Worm (Caenorhabditis elegans): Measurements from ENCODE around the gene gpa-3.
A peak's percentile ranks its signal among the peaks of the same experiment; 100 is the strongest.

gpa-3 gene

DNA sequence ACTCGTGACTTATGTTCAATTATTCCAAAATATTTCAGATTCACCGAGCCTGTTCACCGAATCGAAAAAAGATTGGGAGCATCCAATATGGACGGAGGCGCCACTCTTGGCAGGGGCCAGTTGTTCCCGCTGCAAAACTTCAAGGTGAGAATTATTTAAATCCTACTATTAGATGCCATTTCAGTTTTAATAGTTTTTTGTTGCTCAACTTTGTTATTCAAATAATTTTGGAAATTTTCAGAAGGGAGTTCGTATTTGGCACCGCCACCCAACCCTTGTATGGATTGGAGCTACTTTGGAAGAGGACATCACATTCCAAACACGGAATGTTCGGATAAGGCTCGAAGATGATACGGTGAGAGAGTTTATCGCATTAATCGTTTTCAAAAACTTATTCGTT is 26.6 kb upstream of the gpa-3 start, which contains the start of gene hum-2:
TSS of gene hum-2 (plus strand) at position 33 of the 400 bp plus-strand sequence.
- TF ChIP-seq nhr-23 (tag; optimal IDR thresholded peaks at IDR 0.05) (no peak), nhr-12 (tag; optimal IDR thresholded peaks at IDR 0.05) (no peak), sma-3 (GFP tag; optimal IDR thresholded peaks at IDR 0.05) (no peak), dmd-4 (tag; optimal IDR thresholded peaks at IDR 0.05) (no peak), lsy-2 (tag; optimal IDR thresholded peaks at IDR 0.05) (no peak), Y55F3AM.14 (GFP tag; optimal IDR thresholded peaks at IDR 0.05) (no peak), nhr-10 (tag; optimal IDR thresholded peaks at IDR 0.05) (no peak), nhr-25 (tag; optimal IDR thresholded peaks at IDR 0.05) (no peak), unc-39 (tag; optimal IDR thresholded peaks at IDR 0.05) (no peak), unc-62 (GFP tag; optimal IDR thresholded peaks at IDR 0.05) (no peak)

DNA sequence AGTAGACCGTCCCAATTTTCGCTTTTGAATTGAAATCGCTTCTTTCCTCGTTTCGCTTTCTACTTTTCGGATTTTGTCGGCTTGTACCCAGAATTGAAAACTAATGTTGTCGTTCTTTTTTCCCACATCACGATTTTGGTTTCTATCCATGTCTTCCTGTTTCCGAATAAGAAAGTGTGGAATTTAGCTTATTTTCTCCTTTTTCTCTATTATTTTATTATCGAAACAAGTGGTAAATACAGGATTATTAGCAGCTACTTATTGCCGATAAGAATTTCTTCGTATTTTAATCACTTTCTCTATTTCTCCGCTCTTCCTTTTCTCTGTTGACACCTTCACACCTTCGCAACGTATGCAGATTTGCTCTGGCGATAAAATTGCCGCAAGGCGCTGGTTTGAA is 25.4 kb upstream of the gpa-3 start:
- no peak for TF ChIP-seq ztf-1 (GFP tag; conservative IDR thresholded peaks at IDR 0.05)
- TF ChIP-seq sma-9 (GFP tag; optimal IDR thresholded peaks at IDR 0.05) = no peak
- no peak for TF ChIP-seq sma-9 (tag; optimal IDR thresholded peaks at IDR 0.05)
- TF ChIP-seq lin-39 (tag; optimal IDR thresholded peaks at IDR 0.05) = no peak
- TF ChIP-seq nhr-129 (tag; optimal IDR thresholded peaks at IDR 0.05) = no peak
- no peak for TF ChIP-seq F13H6.1 (tag; optimal IDR thresholded peaks at IDR 0.05)
- TF ChIP-seq aly-2 (tag; optimal IDR thresholded peaks at IDR 0.05) = no peak

DNA sequence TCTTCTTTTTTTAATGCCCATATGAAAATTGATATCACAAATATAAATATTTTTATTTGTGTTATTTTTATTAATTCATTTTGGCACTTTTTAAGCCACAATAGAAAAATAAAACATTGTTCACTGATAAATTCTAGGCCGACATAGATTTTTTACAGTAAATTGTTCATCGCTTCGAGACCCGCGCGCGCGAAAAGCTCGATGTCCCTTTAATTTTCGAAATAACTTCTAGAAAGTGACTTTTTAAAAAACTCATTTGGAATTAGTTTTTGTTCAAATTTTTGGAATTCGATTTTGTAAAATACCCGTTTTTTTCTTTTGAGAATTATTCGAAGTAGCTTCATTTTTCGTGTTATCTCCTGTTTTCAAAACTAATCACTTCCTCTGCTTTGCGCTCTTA is 24.8 kb upstream of the gpa-3 start:
- no peak for TF ChIP-seq ztf-11 (tag; optimal IDR thresholded peaks at IDR 0.05)
- no peak for TF ChIP-seq nhr-77 (tag; optimal IDR thresholded peaks at IDR 0.05)
- no peak for TF ChIP-seq lsy-2 (tag; optimal IDR thresholded peaks at IDR 0.05)
- TF ChIP-seq unc-62 (GFP tag; optimal IDR thresholded peaks at IDR 0.05) = no peak
- no peak for TF ChIP-seq zag-1 (tag; optimal IDR thresholded peaks at IDR 0.05)
- no peak for TF ChIP-seq lin-11 (tag; optimal IDR thresholded peaks at IDR 0.05)
- TF ChIP-seq aly-2 (tag; optimal IDR thresholded peaks at IDR 0.05) = no peak
- no peak for TF ChIP-seq Y55F3AM.14 (GFP tag; optimal IDR thresholded peaks at IDR 0.05)
- TF ChIP-seq crh-2 (tag; optimal IDR thresholded peaks at IDR 0.05) = no peak
- TF ChIP-seq ceh-16 (tag; optimal IDR thresholded peaks at IDR 0.05) = no peak
- no peak for TF ChIP-seq lin-39 (tag; optimal IDR thresholded peaks at IDR 0.05)
- TF ChIP-seq egl-27 (tag; optimal IDR thresholded peaks at IDR 0.05) = no peak
- TF ChIP-seq peb-1 (tag; optimal IDR thresholded peaks at IDR 0.05) = no peak
- no peak for TF ChIP-seq sma-3 (GFP tag; optimal IDR thresholded peaks at IDR 0.05)
- TF ChIP-seq snpc-4 (tag; optimal IDR thresholded peaks at IDR 0.05) = no peak
- TF ChIP-seq dmd-4 (tag; optimal IDR thresholded peaks at IDR 0.05) = no peak
- no peak for TF ChIP-seq unc-39 (tag; optimal IDR thresholded peaks at IDR 0.05)
- TF ChIP-seq fos-1 (tag; optimal IDR thresholded peaks at IDR 0.05) = no peak
- no peak for TF ChIP-seq mdl-1 (tag; optimal IDR thresholded peaks at IDR 0.05)
- no peak for TF ChIP-seq nhr-25 (tag; optimal IDR thresholded peaks at IDR 0.05)

DNA sequence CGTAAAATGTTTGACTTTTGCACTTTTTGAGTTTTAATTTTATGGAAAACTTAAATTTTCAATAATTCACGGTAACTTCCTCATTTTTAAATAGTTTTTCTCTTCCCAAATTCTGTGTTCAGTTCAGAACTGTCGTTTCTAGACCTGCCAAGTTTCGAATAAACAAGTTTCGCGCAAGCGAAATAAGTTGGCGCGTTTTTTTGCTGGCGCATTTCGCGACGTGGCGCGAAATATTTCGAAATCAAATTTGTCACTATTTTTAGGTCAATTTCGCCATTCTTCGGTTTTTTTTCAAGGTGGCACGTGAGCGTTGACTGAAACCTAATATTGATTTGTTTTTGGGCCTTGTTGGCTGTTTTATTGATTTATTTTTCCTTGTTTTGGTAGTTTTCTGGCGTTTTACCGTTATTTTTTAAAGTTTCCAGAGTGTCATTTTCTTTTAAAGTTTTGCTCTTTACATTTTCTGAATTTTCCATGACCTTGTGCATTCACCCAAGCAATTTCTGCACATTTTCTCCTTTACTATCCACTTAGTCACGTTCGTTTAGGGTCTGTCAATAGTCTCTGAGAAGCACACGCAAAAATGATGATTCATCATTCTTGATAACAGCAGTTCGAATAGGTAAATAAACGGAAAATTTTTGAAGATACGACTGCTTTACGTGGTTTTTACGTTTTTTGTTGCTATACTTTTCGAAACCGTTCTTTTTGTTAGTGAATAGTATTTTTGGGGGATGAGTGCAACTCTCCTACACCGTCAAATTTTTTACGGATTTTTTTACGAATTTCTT is 23.2 kb upstream of the gpa-3 start:
- TF ChIP-seq aly-2 (tag; optimal IDR thresholded peaks at IDR 0.05) (no peak), crh-2 (tag; optimal IDR thresholded peaks at IDR 0.05) (peak; percentile 10), fos-1 (tag; optimal IDR thresholded peaks at IDR 0.05) (peak; percentile 76)

DNA sequence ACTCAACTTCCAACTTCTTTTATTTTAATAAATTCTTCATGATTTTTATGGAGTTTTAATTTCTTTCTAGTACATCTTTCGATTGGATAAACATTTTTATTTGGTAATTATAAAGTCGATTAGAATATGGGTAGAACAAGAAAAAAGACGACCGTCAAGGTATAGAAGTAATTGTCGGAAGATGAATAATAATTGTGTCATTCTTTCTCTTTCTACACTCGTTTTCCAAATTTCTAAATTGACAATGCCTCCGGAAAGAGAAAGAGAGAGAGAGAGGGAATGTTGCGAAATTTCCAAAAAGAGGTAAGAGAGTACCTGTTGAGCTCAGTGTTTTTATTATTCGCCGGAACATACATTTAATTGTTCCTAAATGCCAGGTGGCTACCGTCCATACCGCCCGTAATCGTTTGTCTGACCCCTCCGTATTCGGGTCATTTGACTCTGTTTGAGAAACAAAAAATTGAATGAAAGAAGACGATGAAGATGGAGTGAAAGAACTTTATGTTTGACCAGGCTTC is 22.3 kb upstream of the gpa-3 start, which contains the start of gene E02C12.12:
TSS of gene E02C12.12 (minus strand) at position 468 of the 518 bp plus-strand sequence.
- no peak for TF ChIP-seq sma-3 (GFP tag; optimal IDR thresholded peaks at IDR 0.05)
- no peak for TF ChIP-seq alr-1 (tag; optimal IDR thresholded peaks at IDR 0.05)
- no peak for TF ChIP-seq sma-9 (GFP tag; optimal IDR thresholded peaks at IDR 0.05)
- TF ChIP-seq sma-9 (tag; optimal IDR thresholded peaks at IDR 0.05) = no peak
- TF ChIP-seq ztf-4 (tag; optimal IDR thresholded peaks at IDR 0.05) = no peak
- TF ChIP-seq ceh-16 (tag; optimal IDR thresholded peaks at IDR 0.05) = no peak
- no peak for TF ChIP-seq nhr-10 (tag; optimal IDR thresholded peaks at IDR 0.05)
- TF ChIP-seq blmp-1 (tag; optimal IDR thresholded peaks at IDR 0.05; ENCODE audit: insufficient read depth) = no peak
- no peak for TF ChIP-seq elt-1 (tag; optimal IDR thresholded peaks at IDR 0.05)

Measured in whole organism, L2 larva.